Worm (Caenorhabditis elegans) whole organism, dauer: Measurements from ENCODE around the gene D2062.4.
"Not testable (repeated sequence)": the region's sequence is repeated elsewhere in the genome, so short reads cannot be mapped to it uniquely, and the experiment has no call there.

Experiments
- unc-62 ChIP-seq: sonication (generic microtip); optimal IDR thresholded peaks from 2 replicates; lab custom pipeline; 2017; ENCODE audit warnings: missing biosample characterization, missing genetic modification reagents, missing genetic modification characterization

Gene D2062.4

ce11 chrII:2672320-2672719 is 49.1 kb downstream of the D2062.4 start, which contains the start of gene sri-57:
TSS of gene sri-57 (minus strand) at chrII:2672420.
- TF ChIP-seq unc-62 (GFP tag; lab: Kevin White, UChicago) = not testable (repeated sequence)

ce11 chrII:2673534-2673933 is 50.3 kb downstream of the D2062.4 start, which contains the start of the genes F22E5.20 and F22E5.1:
TSS of gene F22E5.20 (minus strand) at chrII:2673634.
TSS of gene F22E5.1 (plus strand) at chrII:2673775.
- not testable (repeated sequence) for TF ChIP-seq unc-62 (GFP tag; lab: Kevin White, UChicago)
